Fruit fly (Drosophila melanogaster): Measurements from ENCODE around the gene CG45413.

The CG45413 gene

DNA sequence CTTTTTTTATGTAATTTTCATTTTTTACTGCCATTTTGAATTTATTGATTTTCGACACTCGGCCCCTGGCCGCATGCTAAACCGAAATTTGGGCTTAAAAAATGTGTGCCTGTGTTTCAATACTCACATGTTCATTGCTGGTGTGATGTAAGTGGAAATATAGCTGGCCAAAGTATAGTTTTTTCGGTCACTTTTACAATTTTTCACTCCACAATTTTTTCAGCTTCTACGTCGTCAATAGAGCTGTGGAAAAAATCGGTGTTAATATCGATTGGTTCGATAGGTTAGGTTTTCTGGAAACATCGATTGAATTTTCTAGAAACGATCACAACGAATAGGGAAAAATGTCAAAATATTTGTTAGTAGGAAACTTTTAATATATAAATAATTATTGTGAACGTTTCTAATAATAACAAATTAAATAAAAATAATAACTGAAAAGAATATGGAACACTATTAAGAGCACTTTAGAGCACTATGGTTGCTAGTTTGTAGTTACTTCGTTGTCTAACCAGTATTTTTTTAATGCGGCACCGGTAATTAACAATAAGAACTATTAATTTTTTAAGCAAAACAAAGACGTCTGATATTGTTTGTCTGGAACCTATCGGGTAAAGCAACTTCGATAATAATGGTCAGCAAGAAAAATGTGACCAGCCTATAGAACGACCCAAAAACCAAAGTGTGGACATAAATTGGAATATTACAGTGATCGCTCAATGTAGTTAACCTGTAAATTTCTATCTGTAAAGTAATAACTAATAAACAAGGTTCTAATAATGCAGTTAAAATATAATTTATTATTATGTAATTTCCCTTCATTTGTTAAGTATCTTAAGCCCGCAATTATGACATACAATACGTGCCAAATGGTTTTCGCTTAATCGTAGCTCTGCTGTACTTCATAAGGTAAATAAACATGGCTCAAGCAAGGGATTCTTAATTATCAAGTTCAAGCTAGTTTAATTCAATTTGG, 23.8 kb upstream of the CG45413 start, which contains the start of the genes CG10077 and CG9948 (continued):
- TF ChIP-seq CG1233 (GFP tag; optimal IDR thresholded peaks at IDR 0.05) (peak; percentile 86), Scr (GFP tag; IDR thresholded peaks at IDR 0.05; ENCODE audit: partially characterized antibody) (peak; percentile 86), HLHmδ (GFP tag; optimal IDR thresholded peaks at IDR 0.05) (no peak), CG14667 (GFP tag; IDR thresholded peaks at IDR 0.05) (peak; percentile 88), ase (GFP tag; IDR thresholded peaks at IDR 0.05) (peak; percentile 88), corto (GFP tag; optimal IDR thresholded peaks at IDR 0.05) (peak; percentile 86), CG8924 (tag; optimal IDR thresholded peaks at IDR 0.05) (peak; percentile 90), CG9876 (GFP tag; optimal IDR thresholded peaks at IDR 0.05) (no peak), Mrtf (GFP tag; IDR thresholded peaks at IDR 0.05) (peak; percentile 88), CG2129 (GFP tag; IDR thresholded peaks at IDR 0.05; ENCODE audit: partially characterized antibody) (peak; percentile 64), tup (GFP tag; optimal IDR thresholded peaks at IDR 0.05) (peak; percentile 60), Ada2b (GFP tag; IDR thresholded peaks at IDR 0.05) (peak; percentile 94), lbe (GFP tag; optimal IDR thresholded peaks at IDR 0.05) (peak; percentile 89), CG10274 (GFP tag; optimal IDR thresholded peaks at IDR 0.05) (peak; percentile 59), Fer1 (GFP tag; optimal IDR thresholded peaks at IDR 0.05) (peak; percentile 91), bcd (GFP tag; optimal IDR thresholded peaks at IDR 0.05) (peak; percentile 85), repo (GFP tag; optimal IDR thresholded peaks at IDR 0.05) (peak; percentile 16), Hsf (GFP tag; optimal IDR thresholded peaks at IDR 0.05) (peak; percentile 87), CG11560 (tag; IDR thresholded peaks at IDR 0.05) (peak; percentile 63; the same call in 2 of the 3 replicates), CG12219 (GFP tag; optimal IDR thresholded peaks at IDR 0.05) (peak; percentile 87), pros (GFP tag; optimal IDR thresholded peaks at IDR 0.05) (peak; percentile 63), HHEX (GFP tag; optimal IDR thresholded peaks at IDR 0.05) (peak; percentile 87), sqz (GFP tag; optimal IDR thresholded peaks at IDR 0.05) (peak; percentile 83), CG12299 (tag; optimal IDR thresholded peaks at IDR 0.05) (peak; percentile 86), ttk (GFP tag; IDR thresholded peaks at IDR 0.05) (peak; percentile 85), Six4 (GFP tag; optimal IDR thresholded peaks at IDR 0.05) (peak; percentile 71), Adf1 (GFP tag; IDR thresholded peaks at IDR 0.05) (peak; percentile 47), CG43689 (GFP tag; IDR thresholded peaks at IDR 0.05) (peak; percentile 64), onecut (GFP tag; IDR thresholded peaks at IDR 0.05) (peak; percentile 96), Dip2 (GFP tag; IDR thresholded peaks at IDR 0.05) (no peak), CG3407 (GFP tag; optimal IDR thresholded peaks at IDR 0.05) (peak; percentile 78), chinmo (GFP tag; IDR thresholded peaks at IDR 0.05; ENCODE audit: partially characterized antibody) (peak; percentile 79; the same call in 1 of the 4 replicates), CG13123 (GFP tag; optimal IDR thresholded peaks at IDR 0.05) (peak; percentile 73), vvl (GFP tag; IDR thresholded peaks at IDR 0.05) (peak; percentile 96), C15 (GFP tag; IDR thresholded peaks at IDR 0.05) (peak; percentile 61; the same call in 1 of the 3 replicates), kah (GFP tag; optimal IDR thresholded peaks at IDR 0.05) (peak; percentile 81), knrl (GFP tag; IDR thresholded peaks at IDR 0.05; ENCODE audit: partially characterized antibody) (peak; percentile 75; the same call in 2 of the 3 replicates), CG11456 (GFP tag; IDR thresholded peaks at IDR 0.05) (peak; percentile 89), CG10959 (GFP tag; IDR thresholded peaks at IDR 0.05) (peak; percentile 83), tgo (GFP tag; IDR thresholded peaks at IDR 0.05) (peak; percentile 91), ci (GFP tag; IDR thresholded peaks at IDR 0.05) (peak; percentile 96), Fer3 (tag; optimal IDR thresholded peaks at IDR 0.05) (peak; percentile 92), h (optimal IDR thresholded peaks at IDR 0.05) (no peak), HmgD (GFP tag; optimal IDR thresholded peaks at IDR 0.05) (no peak), CG17568 (GFP tag; optimal IDR thresholded peaks at IDR 0.05) (peak; percentile 83), CG10267 (tag; optimal IDR thresholded peaks at IDR 0.05) (peak; percentile 81), kni (GFP tag; optimal IDR thresholded peaks at IDR 0.05) (peak; percentile 64), CG3281 (GFP tag; optimal IDR thresholded peaks at IDR 0.05) (peak; percentile 88)

Measured in whole organism, embryonic.